Worm (Caenorhabditis elegans) whole organism, L2 larva: ENCODE results near the gene xrn-2.

Experiments
- C34F6.9 ChIP-seq: fragments of 150-350 bp; optimal IDR thresholded peaks from 2 replicates; lab custom pipeline; 2014; ENCODE audit warnings: missing biosample characterization, missing genetic modification characterization
- F13H6.1 ChIP-seq: sonication (generic microtip); optimal IDR thresholded peaks from 2 replicates; lab custom pipeline; 2016; ENCODE audit warnings: missing genetic modification characterization, missing compliant biosample characterization
- R02D3.7 ChIP-seq: fragments of 150-350 bp; optimal IDR thresholded peaks from 2 replicates; lab custom pipeline; 2014; ENCODE audit warnings: missing biosample characterization, missing genetic modification characterization
- alr-1 ChIP-seq: fragments of 150-350 bp; optimal IDR thresholded peaks from 2 replicates; lab custom pipeline; 2014; ENCODE audit warnings: missing biosample characterization, missing genetic modification characterization
- aly-2 ChIP-seq: fragments of 150-350 bp; optimal IDR thresholded peaks from 2 replicates; lab custom pipeline; 2014; ENCODE audit warnings: missing biosample characterization, missing genetic modification characterization
- ama-1 ChIP-seq: fragments of 150-350 bp; optimal IDR thresholded peaks from 2 replicates; lab custom pipeline; 2018; ENCODE audit warnings: inconsistent platforms
- blmp-1 ChIP-seq: sonication (generic microtip); optimal IDR thresholded peaks from 2 replicates; lab custom pipeline; 2017; ENCODE audit warnings: missing genetic modification characterization, mild to moderate bottlenecking, missing compliant biosample characterization, antibody characterized with exemption, moderate library complexity; ENCODE audit not compliant: insufficient read depth
- ceh-16 ChIP-seq: fragments of 150-350 bp; optimal IDR thresholded peaks from 2 replicates; lab custom pipeline; 2014; ENCODE audit warnings: missing biosample characterization, missing genetic modification characterization
- ceh-82 ChIP-seq: fragments of 150-350 bp; optimal IDR thresholded peaks from 2 replicates; lab custom pipeline; 2014; ENCODE audit warnings: missing biosample characterization, missing genetic modification characterization
- dmd-4 ChIP-seq: sonication (generic microtip); optimal IDR thresholded peaks from 2 replicates; lab custom pipeline; 2017; ENCODE audit warnings: missing biosample characterization, missing genetic modification characterization
- egl-27 ChIP-seq: sonication (generic microtip); optimal IDR thresholded peaks from 3 replicates; lab custom pipeline; 2017; ENCODE audit warnings: missing biosample characterization, missing genetic modification reagents, missing genetic modification characterization
- fos-1 ChIP-seq: fragments of 150-350 bp; optimal IDR thresholded peaks from 2 replicates; lab custom pipeline; 2014; ENCODE audit warnings: missing biosample characterization, missing genetic modification characterization
- gmeb-1 ChIP-seq: fragments of 150-350 bp; optimal IDR thresholded peaks from 2 replicates; lab custom pipeline; 2014; ENCODE audit warnings: missing biosample characterization, missing genetic modification characterization
- lin-11 ChIP-seq: fragments of 150-350 bp; sonication (generic microtip); optimal IDR thresholded peaks from 2 replicates; lab custom pipeline; 2014; ENCODE audit warnings: missing biosample characterization, missing genetic modification characterization, inconsistent platforms, mixed read lengths
- lin-13 ChIP-seq: fragments of 150-350 bp; optimal IDR thresholded peaks from 2 replicates; lab custom pipeline; 2014; ENCODE audit warnings: missing biosample characterization, missing genetic modification reagents, missing genetic modification characterization
- lin-39 ChIP-seq: fragments of 150-350 bp; optimal IDR thresholded peaks from 2 replicates; lab custom pipeline; 2014; ENCODE audit warnings: missing biosample characterization, missing genetic modification reagents, missing genetic modification characterization
- mab-5 ChIP-seq: fragments of 150-350 bp; optimal IDR thresholded peaks from 2 replicates; lab custom pipeline; 2014; ENCODE audit warnings: missing biosample characterization, missing genetic modification characterization
- mdl-1 ChIP-seq, 2 experiments: fragments of 150-350 bp in 1 of 2; sonication (generic microtip) in 1 of 2; optimal IDR thresholded peaks; 2 replicates each; lab custom pipeline; 2017; ENCODE audit warnings: missing biosample characterization in 2 of 2, missing genetic modification characterization in 2 of 2
- nhr-10 ChIP-seq: sonication (generic microtip); optimal IDR thresholded peaks from 2 replicates; lab custom pipeline; 2017; ENCODE audit warnings: missing biosample characterization, missing genetic modification characterization
- nhr-12 ChIP-seq: fragments of 150-350 bp; optimal IDR thresholded peaks from 2 replicates; lab custom pipeline; 2014; ENCODE audit warnings: missing biosample characterization, missing genetic modification characterization
- nhr-129 ChIP-seq: fragments of 150-350 bp; optimal IDR thresholded peaks from 2 replicates; lab custom pipeline; 2014; ENCODE audit warnings: missing biosample characterization, missing genetic modification characterization
- nhr-21 ChIP-seq: fragments of 150-350 bp; optimal IDR thresholded peaks from 2 replicates; lab custom pipeline; 2014; ENCODE audit warnings: missing biosample characterization, missing genetic modification characterization
- nhr-23 ChIP-seq: fragments of 150-350 bp; optimal IDR thresholded peaks from 2 replicates; lab custom pipeline; 2014; ENCODE audit warnings: missing biosample characterization, missing genetic modification reagents, missing genetic modification characterization
- nhr-237 ChIP-seq: fragments of 150-350 bp; optimal IDR thresholded peaks from 2 replicates; lab custom pipeline; 2014; ENCODE audit warnings: missing biosample characterization, missing genetic modification characterization
- nhr-25 ChIP-seq: fragments of 150-350 bp; sonication (generic microtip); optimal IDR thresholded peaks from 3 replicates; lab custom pipeline; 2014; ENCODE audit warnings: missing biosample characterization, missing genetic modification characterization
- nhr-6 ChIP-seq: fragments of 150-350 bp; optimal IDR thresholded peaks from 2 replicates; lab custom pipeline; 2014; ENCODE audit warnings: missing biosample characterization, missing genetic modification characterization
- nhr-77 ChIP-seq: fragments of 150-350 bp; optimal IDR thresholded peaks from 2 replicates; lab custom pipeline; 2014; ENCODE audit warnings: missing biosample characterization, missing genetic modification characterization
- skn-1 ChIP-seq: sonication (generic microtip); optimal IDR thresholded peaks from 2 replicates; lab custom pipeline; 2017; ENCODE audit warnings: missing biosample characterization, missing genetic modification characterization
- sma-3 ChIP-seq: sonication (generic microtip); optimal IDR thresholded peaks from 2 replicates; lab custom pipeline; 2016; ENCODE audit warnings: missing genetic modification reagents, missing genetic modification characterization, missing compliant biosample characterization
- sma-9 ChIP-seq, 2 experiments: fragments of 150-350 bp in 1 of 2; sonication (generic microtip) in 1 of 2; optimal IDR thresholded peaks; 2 replicates each; lab custom pipeline; 2014 to 2016; ENCODE audit warnings: missing genetic modification characterization in 2 of 2, mild to moderate bottlenecking in 1 of 2, missing biosample characterization in 1 of 2, missing compliant biosample characterization in 1 of 2, missing genetic modification reagents in 1 of 2, moderate library complexity in 1 of 2
- unc-55 ChIP-seq: fragments of 150-350 bp; sonication (generic microtip); optimal IDR thresholded peaks from 3 replicates; lab custom pipeline; 2014; ENCODE audit warnings: missing biosample characterization, missing genetic modification reagents, missing genetic modification characterization
- unc-62 ChIP-seq: fragments of 150-350 bp; optimal IDR thresholded peaks from 2 replicates; lab custom pipeline; 2014; ENCODE audit warnings: missing biosample characterization, missing genetic modification reagents, missing genetic modification characterization
- zag-1 ChIP-seq: fragments of 150-350 bp; optimal IDR thresholded peaks from 2 replicates; lab custom pipeline; 2014; ENCODE audit warnings: missing biosample characterization, missing genetic modification characterization
- ztf-1 ChIP-seq: fragments of 200-800 bp; sonication (Bioruptor generic); conservative IDR thresholded peaks from 2 replicates; pipeline ENCODE4 v1.3.6; 2022; ENCODE audit warnings: missing genetic modification characterization, missing compliant biosample characterization
- ztf-11 ChIP-seq: sonication (generic microtip); optimal IDR thresholded peaks from 2 replicates; lab custom pipeline; 2017; ENCODE audit warnings: missing biosample characterization, missing genetic modification characterization

Gene xrn-2

DNA sequence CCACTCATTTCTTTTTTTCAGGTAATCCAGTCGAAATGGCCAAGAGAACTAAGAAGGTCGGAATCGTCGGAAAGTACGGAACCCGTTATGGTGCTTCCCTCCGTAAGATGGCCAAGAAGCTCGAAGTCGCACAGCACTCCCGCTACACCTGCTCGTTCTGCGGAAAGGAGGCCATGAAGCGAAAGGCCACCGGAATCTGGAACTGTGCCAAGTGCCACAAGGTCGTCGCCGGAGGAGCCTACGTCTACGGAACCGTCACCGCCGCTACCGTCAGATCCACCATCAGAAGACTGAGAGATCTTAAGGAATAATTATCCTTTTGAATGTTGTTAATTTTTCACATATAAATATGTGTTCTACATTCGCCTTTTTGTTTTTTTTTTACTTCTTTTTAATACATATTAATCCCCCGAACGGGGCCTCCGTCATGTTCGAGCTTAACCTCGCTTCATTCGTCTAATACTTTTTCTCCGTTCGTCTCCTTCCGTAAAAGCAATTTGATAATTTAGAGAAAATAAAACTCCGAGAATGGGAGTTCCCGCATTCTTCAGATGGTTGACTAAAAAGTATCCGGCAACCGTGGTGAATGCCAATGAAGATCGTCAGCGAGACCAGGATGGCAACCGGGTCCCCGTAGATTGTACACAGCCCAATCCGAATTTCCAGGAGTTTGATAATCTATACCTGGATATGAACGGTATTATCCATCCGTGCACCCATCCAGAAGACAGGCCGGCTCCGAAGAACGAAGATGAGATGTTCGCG lies at the start of gene xrn-2, which contains the start of gene rpl-43:
Gene xrn-2, plus strand, starts transcription at position 510 of the 765 bp plus-strand sequence.
Gene rpl-43, plus strand, starts transcription at position 36 of the 765 bp plus-strand sequence.
- TF ChIP-seq sma-3 (GFP tag; lab: Kevin White, UChicago), result no peak
- no peak for TF ChIP-seq gmeb-1 (tag; lab: Kevin White, UChicago)
- TF ChIP-seq lin-39 (tag; lab: Kevin White, UChicago), result no peak
- no peak for TF ChIP-seq ztf-11 (tag; lab: Kevin White, UChicago)
- TF ChIP-seq nhr-12 (tag; lab: Kevin White, UChicago), result no peak
- no peak for TF ChIP-seq R02D3.7 (tag; lab: Kevin White, UChicago)
- TF ChIP-seq nhr-25 (tag; lab: Kevin White, UChicago), result no peak
- TF ChIP-seq unc-62 (GFP tag; lab: Kevin White, UChicago), result no peak
- TF ChIP-seq sma-9 (GFP tag; optimal IDR thresholded peaks at IDR 0.05; lab: Kevin White, UChicago), result no peak
- TF ChIP-seq sma-9 (tag; optimal IDR thresholded peaks at IDR 0.05; lab: Kevin White, UChicago), result no peak
- no peak for TF ChIP-seq ama-1 (lab: Kevin White, UChicago)
- TF ChIP-seq ceh-16 (tag; lab: Kevin White, UChicago), result no peak
- TF ChIP-seq zag-1, result no peak
- TF ChIP-seq nhr-23 (tag; lab: Kevin White, UChicago), result no peak
- TF ChIP-seq mab-5 (tag; lab: Kevin White, UChicago), result no peak
- no peak for TF ChIP-seq nhr-77
- TF ChIP-seq C34F6.9 (tag; lab: Kevin White, UChicago), result no peak
- TF ChIP-seq lin-11 (tag; lab: Kevin White, UChicago), result no peak
- TF ChIP-seq nhr-237 (tag; lab: Kevin White, UChicago), result no peak
- TF ChIP-seq, all 48 proteins: peak for 0

DNA sequence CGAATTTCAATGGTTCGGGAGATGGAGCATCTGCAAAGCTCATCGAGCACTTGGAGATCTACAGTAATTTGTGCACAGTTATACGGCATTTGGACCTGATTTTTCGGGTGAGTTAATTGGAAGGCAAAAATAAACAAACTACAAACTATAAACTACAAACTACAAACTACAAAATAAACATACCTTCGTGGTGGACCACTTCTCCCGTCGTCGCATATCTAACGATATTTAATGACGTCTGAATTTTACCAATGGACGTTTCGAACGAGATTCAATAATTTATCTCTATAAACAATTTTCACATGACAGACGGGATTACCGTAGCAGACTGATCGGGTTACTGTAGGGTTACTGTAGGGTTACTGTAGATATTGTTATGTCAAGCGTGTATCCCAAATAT lies 49.4 kb upstream of the xrn-2 start:
- TF ChIP-seq ceh-16 (tag; lab: Kevin White, UChicago), result no peak
- no peak for TF ChIP-seq nhr-25 (tag; lab: Kevin White, UChicago)
- TF ChIP-seq, all 48 proteins: peak for 0

DNA sequence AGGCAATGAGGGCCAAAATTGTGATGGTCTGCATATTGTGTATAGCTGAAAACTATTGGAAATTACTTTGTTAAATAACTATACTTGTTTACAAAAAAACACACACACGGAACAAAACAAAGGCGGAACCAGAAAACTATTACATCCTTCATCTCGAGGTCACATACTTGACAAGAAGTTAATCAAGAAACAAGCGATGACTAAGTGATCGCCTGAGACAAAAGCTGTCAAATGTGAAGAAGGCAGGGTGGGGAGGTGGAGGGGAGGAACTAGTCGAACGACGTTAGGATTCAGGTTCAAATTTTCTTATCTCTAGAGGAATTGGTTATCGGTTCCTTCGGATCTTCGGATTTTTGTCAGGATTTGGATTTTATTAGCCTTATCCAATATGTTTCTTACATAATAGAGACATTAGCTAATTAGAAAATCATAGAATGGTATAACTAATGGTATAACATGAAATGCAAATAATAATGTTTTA lies 46.3 kb upstream of the xrn-2 start, which contains the start of gene cpg-7:
Gene cpg-7, minus strand, starts transcription at position 51 of the 481 bp plus-strand sequence.
- TF ChIP-seq nhr-6 (tag; lab: Kevin White, UChicago), result no peak
- no peak for TF ChIP-seq sma-3 (GFP tag; lab: Kevin White, UChicago)
- no peak for TF ChIP-seq lin-39 (tag; lab: Kevin White, UChicago)
- no peak for TF ChIP-seq C34F6.9 (tag; lab: Kevin White, UChicago)
- TF ChIP-seq mdl-1 (tag; optimal IDR thresholded peaks at IDR 0.05; lab: Kevin White, UChicago), result no peak
- TF ChIP-seq alr-1, result no peak
- no peak for TF ChIP-seq F13H6.1 (tag; lab: Kevin White, UChicago)
- TF ChIP-seq nhr-77, result no peak
- no peak for TF ChIP-seq nhr-23 (tag; lab: Kevin White, UChicago)
- no peak for TF ChIP-seq blmp-1 (tag; lab: Kevin White, UChicago)
- no peak for TF ChIP-seq dmd-4 (tag; lab: Kevin White, UChicago)
- TF ChIP-seq egl-27, result no peak
- TF ChIP-seq nhr-129 (tag; lab: Kevin White, UChicago), result no peak

DNA sequence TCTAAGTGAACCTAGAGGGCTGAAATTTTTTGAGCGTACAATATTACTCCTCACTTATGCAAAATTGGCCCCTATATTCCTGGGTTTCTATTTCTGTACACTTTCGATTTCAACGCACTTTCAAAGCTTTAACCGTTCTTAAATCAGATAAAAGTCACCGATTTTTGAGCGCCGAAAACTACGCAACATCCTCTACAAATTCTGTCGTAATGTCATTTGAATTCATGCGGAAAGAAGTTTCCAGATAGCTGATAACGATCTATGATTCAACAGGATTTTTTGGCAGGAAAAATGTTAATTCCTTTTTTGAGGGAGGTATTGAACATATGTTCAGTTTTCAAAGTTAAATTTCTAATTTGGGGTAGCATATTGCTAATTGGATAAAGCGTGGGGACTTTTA lies 42.7 kb upstream of the xrn-2 start:
- no peak for TF ChIP-seq ceh-82 (tag; lab: Kevin White, UChicago)
- TF ChIP-seq nhr-6 (tag; lab: Kevin White, UChicago), result no peak
- no peak for TF ChIP-seq nhr-129 (tag; lab: Kevin White, UChicago)
- TF ChIP-seq nhr-10 (tag; lab: Kevin White, UChicago), result no peak
- TF ChIP-seq skn-1 (tag; lab: Kevin White, UChicago), result no peak
- TF ChIP-seq zag-1, result no peak
- TF ChIP-seq nhr-25 (tag; lab: Kevin White, UChicago), result no peak
- TF ChIP-seq unc-55, result no peak
- no peak for TF ChIP-seq fos-1 (tag; lab: Kevin White, UChicago)
- TF ChIP-seq nhr-21, result no peak
- no peak for TF ChIP-seq ztf-11 (tag; lab: Kevin White, UChicago)
- no peak for TF ChIP-seq blmp-1 (tag; lab: Kevin White, UChicago)
- no peak for TF ChIP-seq ztf-1 (GFP tag; lab: Robert Waterston, UW)
- TF ChIP-seq aly-2 (tag; lab: Kevin White, UChicago), result no peak
- no peak for TF ChIP-seq lin-13
